Worm (Caenorhabditis elegans) whole organism, young adult: ENCODE measurements around the gene Y41D4A.4.
A peak's percentile ranks its signal among the peaks of the same experiment; 100 is the strongest.

ENCODE experiments used
- B0019.2 ChIP-seq: fragments of 200-800 bp; sonication (Bioruptor generic); conservative IDR thresholded peaks from 2 replicates; pipeline ENCODE4 v1.3.6; 2022; ENCODE audit warnings: missing genetic modification reagents, missing genetic modification characterization, missing compliant biosample characterization
- B0336.3 ChIP-seq: fragments of 200-800 bp; sonication (Bioruptor generic); IDR thresholded peaks from 2 replicates; pipeline ENCODE4 v1.3.6; 2022; ENCODE audit warnings: missing genetic modification characterization, missing compliant biosample characterization
- C17E4.6 ChIP-seq: fragments of 200-800 bp; sonication (Bioruptor generic); IDR thresholded peaks from 2 replicates; pipeline ENCODE4 v1.3.6; 2022; ENCODE audit warnings: missing genetic modification reagents, missing genetic modification characterization, missing compliant biosample characterization
- D2030.7 ChIP-seq: fragments of 200-800 bp; sonication (Bioruptor generic); IDR thresholded peaks from 2 replicates; pipeline ENCODE4 v1.3.6; 2022; ENCODE audit warnings: missing genetic modification reagents, missing genetic modification characterization, missing compliant biosample characterization
- F10E7.11 ChIP-seq: sonication (generic microtip); optimal IDR thresholded peaks from 2 replicates; lab custom pipeline; 2017; ENCODE audit warnings: mild to moderate bottlenecking, missing genetic modification characterization, moderate library complexity, missing compliant biosample characterization
- F22D6.2 ChIP-seq: sonication (generic microtip); optimal IDR thresholded peaks from 2 replicates; lab custom pipeline; 2016; ENCODE audit warnings: mild to moderate bottlenecking, missing genetic modification characterization, missing compliant biosample characterization
- F39B2.1 ChIP-seq: fragments of 200-800 bp; sonication (Bioruptor generic); IDR thresholded peaks from 2 replicates; pipeline ENCODE4 v1.3.6; 2022; ENCODE audit warnings: missing genetic modification reagents, missing genetic modification characterization, missing compliant biosample characterization
- F49E8.2 ChIP-seq: sonication (generic microtip); optimal IDR thresholded peaks from 3 replicates; lab custom pipeline; 2017; ENCODE audit warnings: missing genetic modification characterization, mild to moderate bottlenecking, missing compliant biosample characterization, antibody characterized with exemption, moderate library complexity; ENCODE audit not compliant: insufficient read depth
- K11D2.4 ChIP-seq: fragments of 200-800 bp; sonication (Bioruptor generic); IDR thresholded peaks from 2 replicates; pipeline ENCODE4 v1.3.6; 2022; ENCODE audit warnings: missing genetic modification reagents, missing genetic modification characterization, missing compliant biosample characterization
- K12H6.12 ChIP-seq: fragments of 200-800 bp; sonication (Bioruptor generic); optimal IDR thresholded peaks from 2 replicates; lab custom pipeline; 2018; ENCODE audit warnings: mild to moderate bottlenecking, missing genetic modification characterization, missing compliant biosample characterization
- T26A5.8 ChIP-seq: sonication (generic microtip); optimal IDR thresholded peaks from 2 replicates; lab custom pipeline; 2016; ENCODE audit warnings: missing genetic modification characterization, missing compliant biosample characterization
- Y53F4B.3 ChIP-seq: fragments of 200-800 bp; sonication (Bioruptor generic); IDR thresholded peaks from 2 replicates; pipeline ENCODE4 v1.3.6; 2022; ENCODE audit warnings: missing genetic modification reagents, missing genetic modification characterization, missing compliant biosample characterization
- Y67H2A.10 ChIP-seq: fragments of 200-800 bp; sonication (Bioruptor generic); conservative IDR thresholded peaks from 2 replicates; pipeline ENCODE4 v1.3.6; 2022; ENCODE audit warnings: missing genetic modification reagents, missing genetic modification characterization, missing compliant biosample characterization
- Y79H2A.3 ChIP-seq: fragments of 200-800 bp; sonication (Bioruptor generic); conservative IDR thresholded peaks from 2 replicates; pipeline ENCODE4 v1.3.6; 2022; ENCODE audit warnings: missing genetic modification reagents, missing genetic modification characterization, missing compliant biosample characterization
- Y95B8A.8 ChIP-seq: fragments of 200-800 bp; sonication (Bioruptor generic); IDR thresholded peaks from 2 replicates; pipeline ENCODE4 v1.3.6; 2022; ENCODE audit warnings: missing genetic modification reagents, missing genetic modification characterization, missing compliant biosample characterization
- ZK185.1 ChIP-seq: sonication (generic microtip); optimal IDR thresholded peaks from 2 replicates; lab custom pipeline; 2016; ENCODE audit warnings: mild to moderate bottlenecking, missing genetic modification characterization, missing compliant biosample characterization; ENCODE audit not compliant: poor library complexity, severe bottlenecking
- atf-7 ChIP-seq: sonication (generic microtip); optimal IDR thresholded peaks from 2 replicates; lab custom pipeline; 2017; ENCODE audit warnings: mild to moderate bottlenecking, missing genetic modification characterization, missing compliant biosample characterization
- attf-3 ChIP-seq: fragments of 200-800 bp; sonication (Bioruptor generic); conservative IDR thresholded peaks from 2 replicates; pipeline ENCODE4 v1.3.6; 2022; ENCODE audit warnings: missing genetic modification reagents, missing genetic modification characterization, missing compliant biosample characterization
- attf-5 ChIP-seq: fragments of 200-800 bp; sonication (Bioruptor generic); optimal IDR thresholded peaks from 2 replicates; lab custom pipeline; 2018; ENCODE audit warnings: mild to moderate bottlenecking, missing genetic modification characterization, missing compliant biosample characterization
- bed-1 ChIP-seq: fragments of 200-800 bp; sonication (Bioruptor generic); IDR thresholded peaks from 2 replicates; pipeline ENCODE4 v1.3.6; 2022; ENCODE audit warnings: missing genetic modification reagents, missing genetic modification characterization, missing compliant biosample characterization
- ceh-58 ChIP-seq: fragments of 200-800 bp; sonication (Bioruptor generic); IDR thresholded peaks from 2 replicates; pipeline ENCODE4 v1.3.6; 2022; ENCODE audit warnings: missing genetic modification characterization, missing compliant biosample characterization
- dpl-1 ChIP-seq: fragments of 150-350 bp; optimal IDR thresholded peaks from 2 replicates; lab custom pipeline; 2014; ENCODE audit warnings: missing biosample characterization, missing genetic modification reagents, missing genetic modification characterization
- ekl-4 ChIP-seq: fragments of 200-800 bp; sonication (Bioruptor generic); IDR thresholded peaks from 2 replicates; pipeline ENCODE4 v1.3.6; 2022; ENCODE audit warnings: missing genetic modification reagents, missing genetic modification characterization, missing compliant biosample characterization
- fkh-3 ChIP-seq: sonication (generic microtip); optimal IDR thresholded peaks from 2 replicates; lab custom pipeline; 2016; ENCODE audit warnings: mild to moderate bottlenecking, missing genetic modification characterization, missing compliant biosample characterization
- hlh-26 ChIP-seq: fragments of 200-800 bp; sonication (Bioruptor generic); conservative IDR thresholded peaks from 2 replicates; pipeline ENCODE4 v1.3.6; 2022; ENCODE audit warnings: missing genetic modification reagents, missing genetic modification characterization, missing compliant biosample characterization
- hrde-1 ChIP-seq: sonication (generic microtip); optimal IDR thresholded peaks from 2 replicates; lab custom pipeline; 2016; ENCODE audit warnings: missing genetic modification characterization, mild to moderate bottlenecking, missing compliant biosample characterization, moderate library complexity, missing genotype, missing genetic modification reagents, borderline replicate concordance
- let-607 ChIP-seq, 2 experiments: fragments of 200-800 bp in 1 of 2; sonication (Bioruptor generic) in 1 of 2; sonication (generic microtip) in 1 of 2; optimal IDR thresholded peaks; 2 replicates each; lab custom pipeline; 2016 to 2018; ENCODE audit warnings: mild to moderate bottlenecking in 2 of 2, missing compliant biosample characterization in 2 of 2, missing genetic modification characterization in 2 of 2, moderate library complexity in 2 of 2, missing genotype in 1 of 2
- lsl-1 ChIP-seq: fragments of 200-800 bp; sonication (Bioruptor generic); optimal IDR thresholded peaks from 2 replicates; lab custom pipeline; 2018; ENCODE audit warnings: mild to moderate bottlenecking, missing genetic modification characterization, moderate library complexity, missing compliant biosample characterization
- mcd-1 ChIP-seq: fragments of 200-800 bp; sonication (Bioruptor generic); IDR thresholded peaks from 2 replicates; pipeline ENCODE4 v1.3.6; 2022; ENCODE audit warnings: missing genetic modification reagents, missing genetic modification characterization, missing compliant biosample characterization
- mel-28 ChIP-seq: sonication (generic microtip); optimal IDR thresholded peaks from 2 replicates; lab custom pipeline; 2016; ENCODE audit warnings: borderline replicate concordance, mild to moderate bottlenecking, missing genetic modification characterization, missing compliant biosample characterization
- mxl-1 ChIP-seq: sonication (generic microtip); optimal IDR thresholded peaks from 2 replicates; lab custom pipeline; 2016; ENCODE audit warnings: missing genetic modification characterization, missing compliant biosample characterization
- nfyb-1 ChIP-seq: fragments of 200-800 bp; sonication (Bioruptor generic); IDR thresholded peaks from 2 replicates; pipeline ENCODE4 v1.3.6; 2022; ENCODE audit warnings: missing genetic modification reagents, missing genetic modification characterization, missing compliant biosample characterization
- nhr-80 ChIP-seq: sonication (generic microtip); optimal IDR thresholded peaks from 2 replicates; lab custom pipeline; 2016; ENCODE audit warnings: missing genetic modification characterization, missing compliant biosample characterization
- rcor-1 ChIP-seq: fragments of 200-800 bp; sonication (Bioruptor generic); IDR thresholded peaks from 2 replicates; pipeline ENCODE4 v1.3.6; 2022; ENCODE audit warnings: missing genetic modification reagents, missing genetic modification characterization, missing compliant biosample characterization
- rec-8 ChIP-seq, 2 experiments: sonication (generic microtip); optimal IDR thresholded peaks; 2 replicates each; lab custom pipeline; 2016; ENCODE audit warnings: mild to moderate bottlenecking in 2 of 2, missing genetic modification characterization in 2 of 2, missing genetic modification reagents in 2 of 2, missing genotype in 2 of 2, missing biosample characterization in 1 of 2, missing compliant biosample characterization in 1 of 2, moderate library complexity in 1 of 2
- sea-2 ChIP-seq: fragments of 200-800 bp; sonication (Bioruptor generic); IDR thresholded peaks from 2 replicates; pipeline ENCODE4 v1.3.6; 2022; ENCODE audit warnings: missing genetic modification characterization, missing compliant biosample characterization
- tbp1 ChIP-seq: fragments of 200-800 bp; sonication (Bioruptor generic); optimal IDR thresholded peaks from 2 replicates; lab custom pipeline; 2018; ENCODE audit warnings: mild to moderate bottlenecking, missing genetic modification characterization, missing compliant biosample characterization
- unc-130 ChIP-seq: sonication (generic microtip); optimal IDR thresholded peaks from 2 replicates; lab custom pipeline; 2016; ENCODE audit warnings: missing genetic modification reagents, missing genetic modification characterization, missing compliant biosample characterization
- zfh-2 ChIP-seq: fragments of 200-800 bp; sonication (Bioruptor generic); conservative IDR thresholded peaks from 2 replicates; pipeline ENCODE4 v1.3.6; 2022; ENCODE audit warnings: missing genetic modification reagents, missing genetic modification characterization, missing compliant biosample characterization
- ztf-25 ChIP-seq: fragments of 200-800 bp; sonication (Bioruptor generic); IDR thresholded peaks from 2 replicates; pipeline ENCODE4 v1.3.6; 2022; ENCODE audit warnings: missing genetic modification reagents, missing genetic modification characterization, missing compliant biosample characterization
- ztf-3 ChIP-seq: fragments of 200-800 bp; sonication (Bioruptor generic); optimal IDR thresholded peaks from 2 replicates; lab custom pipeline; 2018; ENCODE audit warnings: mild to moderate bottlenecking, missing genetic modification characterization, missing compliant biosample characterization
- ztf-6 ChIP-seq: fragments of 200-800 bp; sonication (Bioruptor generic); IDR thresholded peaks from 2 replicates; pipeline ENCODE4 v1.3.6; 2022; ENCODE audit warnings: missing genetic modification reagents, missing genetic modification characterization, missing compliant biosample characterization

Gene Y41D4A.4

ce11 chrIV:1745453-1746051 lies at the start of gene Y41D4A.4, which contains the start of gene Y41D4A.6 (continued):
- peak; percentile 76 for TF ChIP-seq attf-3
- TF ChIP-seq ztf-6: peak; percentile 64; the same call in 1 of the 2 replicates
- TF ChIP-seq T26A5.8: no peak
- peak; percentile 96 for TF ChIP-seq mcd-1
- TF ChIP-seq Y53F4B.3 (GFP tag; lab: Robert Waterston, UW): no peak
- no peak for TF ChIP-seq mxl-1 (tag; lab: Kevin White, UChicago)
- TF ChIP-seq B0336.3 (GFP tag; lab: Robert Waterston, UW): peak; percentile 51; the same call in 1 of the 2 replicates
- TF ChIP-seq Y79H2A.3: 0 out of 2 replicates have a peak, but pooled peaks have one; percentile 41
- TF ChIP-seq bed-1 (GFP tag; lab: Robert Waterston, UW): no peak
- no peak for TF ChIP-seq F10E7.11 (tag; lab: Kevin White, UChicago)
- peak; percentile 56 for TF ChIP-seq ZK185.1 (tag; lab: Kevin White, UChicago)
- peak; percentile 76 for TF ChIP-seq rcor-1 (GFP tag; lab: Robert Waterston, UW)
- TF ChIP-seq D2030.7 (GFP tag; lab: Robert Waterston, UW): peak; percentile 89
- peak; percentile 60 for TF ChIP-seq tbp1 (GFP tag; lab: Kevin White, UChicago)
- TF ChIP-seq F22D6.2: no peak
- TF ChIP-seq attf-5: peak; percentile 91
- TF ChIP-seq unc-130 (GFP tag; lab: Kevin White, UChicago): peak; percentile 94
- TF ChIP-seq nfyb-1 (GFP tag; lab: Robert Waterston, UW): 0 out of 2 replicates have a peak, but pooled peaks have one; percentile 51
- TF ChIP-seq K11D2.4 (GFP tag; lab: Robert Waterston, UW): 0 out of 2 replicates have a peak, but pooled peaks have one; percentile 26
- TF ChIP-seq hrde-1 (tag; lab: Kevin White, UChicago): no peak
- TF ChIP-seq zfh-2 (GFP tag; lab: Robert Waterston, UW): no peak; the same call in 1 of the 2 replicates
- TF ChIP-seq sea-2 (GFP tag; lab: Robert Waterston, UW): no peak
- peak; percentile 65 for TF ChIP-seq nhr-80 (tag; lab: Kevin White, UChicago)
- TF ChIP-seq ceh-58 (GFP tag; lab: Robert Waterston, UW): no peak
- peak; percentile 64 for TF ChIP-seq mel-28
- TF ChIP-seq hlh-26 (GFP tag; lab: Robert Waterston, UW): no peak
- TF ChIP-seq rec-8 (tag; optimal IDR thresholded peaks at IDR 0.05; lab: Kevin White, UChicago): peak in 1 of 2 experiments; percentile 47
- TF ChIP-seq F49E8.2 (tag; lab: Kevin White, UChicago): peak; percentile 87
- no peak for TF ChIP-seq ztf-3 (GFP tag; lab: Kevin White, UChicago)
- TF ChIP-seq let-607 (tag; optimal IDR thresholded peaks at IDR 0.05; lab: Kevin White, UChicago): peak; percentile 39 to 83
- TF ChIP-seq atf-7: no peak
- TF ChIP-seq K12H6.12 (tag; lab: Kevin White, UChicago): peak; percentile 89

DNA sequence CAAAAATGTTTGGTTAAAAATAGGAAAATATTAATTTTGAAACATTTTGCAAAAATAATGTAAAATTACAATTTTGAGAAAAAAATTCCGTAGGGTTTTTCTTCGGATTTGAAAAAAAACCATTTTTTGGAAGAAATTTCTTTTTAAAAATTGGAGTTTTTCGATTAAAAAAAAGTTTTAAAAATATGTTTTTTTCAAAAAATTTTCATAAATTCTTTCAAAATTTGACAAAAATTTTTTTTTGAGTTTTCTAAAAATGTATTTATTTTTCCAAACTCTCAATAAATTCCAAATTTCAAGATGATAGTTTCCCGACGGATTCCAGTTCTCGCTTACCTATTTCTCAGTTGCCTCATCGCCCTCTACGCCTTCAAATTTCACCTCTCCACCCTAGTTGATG lies 46.2 kb upstream of the Y41D4A.4 start, which contains the start of gene bus-2:
bus-2 (plus strand) TSS at position 301 of the 400 bp plus-strand sequence.
- TF ChIP-seq F39B2.1 (GFP tag; lab: Robert Waterston, UW) (no peak), D2030.7 (GFP tag; lab: Robert Waterston, UW) (no peak), ztf-25 (GFP tag; lab: Robert Waterston, UW) (no peak), mel-28 (no peak), Y67H2A.10 (GFP tag; lab: Robert Waterston, UW) (no peak), Y95B8A.8 (no peak), F10E7.11 (tag; lab: Kevin White, UChicago) (no peak), dpl-1 (no peak), lsl-1 (no peak), atf-7 (no peak), fkh-3 (tag; lab: Kevin White, UChicago) (no peak), B0019.2 (GFP tag; lab: Robert Waterston, UW) (no peak), C17E4.6 (GFP tag; lab: Robert Waterston, UW) (no peak), ekl-4 (GFP tag; lab: Robert Waterston, UW) (no peak)
